Worm (Caenorhabditis elegans): ENCODE measurements around the gene fipr-10.

The fipr-10 gene

ce11 chrV:9889629-9890028 is 24.3 kb upstream of the fipr-10 start, which contains the start of gene fshr-1:
Gene fshr-1, plus strand, starts transcription at chrV:9889837.
- TF ChIP-seq nhr-80 (tag; optimal IDR thresholded peaks at IDR 0.05) = peak; percentile 59
- TF ChIP-seq let-607 (tag; optimal IDR thresholded peaks at IDR 0.05) = peak in 1 of 2 experiments; percentile 4
- TF ChIP-seq aptf-2 (GFP tag; conservative IDR thresholded peaks at IDR 0.05) = no peak
- TF ChIP-seq hmg-1.2 (GFP tag; IDR thresholded peaks at IDR 0.05) = no peak
- no peak for TF ChIP-seq pha-4 (tag; optimal IDR thresholded peaks at IDR 0.05)
- peak; percentile 61 for TF ChIP-seq unc-62 (GFP tag; optimal IDR thresholded peaks at IDR 0.05)

ce11 chrV:9899278-9899677 is 14.7 kb upstream of the fipr-10 start, which contains the start of gene egl-47:
Gene egl-47, plus strand, starts transcription at chrV:9899578.
- no peak for TF ChIP-seq rpc-1 (optimal IDR thresholded peaks at IDR 0.05)
- TF ChIP-seq rpc-1 (tag; optimal IDR thresholded peaks at IDR 0.05) = no peak
- no peak for TF ChIP-seq D2030.7 (GFP tag; IDR thresholded peaks at IDR 0.05)
- no peak for TF ChIP-seq sdz-38 (tag; optimal IDR thresholded peaks at IDR 0.05)
- no peak for TF ChIP-seq dpl-1 (GFP tag; optimal IDR thresholded peaks at IDR 0.05)
- TF ChIP-seq C06A6.2 (GFP tag; conservative IDR thresholded peaks at IDR 0.05) = no peak
- no peak for TF ChIP-seq dpff-1 (tag; optimal IDR thresholded peaks at IDR 0.05)

- no peak for TF ChIP-seq lir-1 (GFP tag; conservative IDR thresholded peaks at IDR 0.05)
- TF ChIP-seq lin-40 (tag; optimal IDR thresholded peaks at IDR 0.05) = no peak
- no peak for TF ChIP-seq akir-1 (GFP tag; optimal IDR thresholded peaks at IDR 0.05)
- no peak for TF ChIP-seq tbp1 (GFP tag; optimal IDR thresholded peaks at IDR 0.05)
- no peak for TF ChIP-seq lsy-27 (tag; optimal IDR thresholded peaks at IDR 0.05; ENCODE audit: borderline replicate concordance, insufficient read depth)
- TF ChIP-seq fkh-3 (tag; optimal IDR thresholded peaks at IDR 0.05) = no peak
- TF ChIP-seq dpff-1 (tag; optimal IDR thresholded peaks at IDR 0.05) = no peak
- no peak for TF ChIP-seq bed-1 (GFP tag; IDR thresholded peaks at IDR 0.05)
- no peak for TF ChIP-seq F37B4.10 (GFP tag; IDR thresholded peaks at IDR 0.05)
- TF ChIP-seq mes-4 (tag; optimal IDR thresholded peaks at IDR 0.05) = no peak
- TF ChIP-seq let-526 (GFP tag; IDR thresholded peaks at IDR 0.05) = no peak
- no peak for TF ChIP-seq C17E4.6 (GFP tag; IDR thresholded peaks at IDR 0.05)
- TF ChIP-seq unc-62 (GFP tag; optimal IDR thresholded peaks at IDR 0.05) = no peak
- no peak for TF ChIP-seq lag-1 (GFP tag; IDR thresholded peaks at IDR 0.05)
These were observed 12.8 kb upstream of the fipr-10 start for ce11 chrV:9901119-9901518.

ce11 chrV:9906115-9906514 is 7.8 kb upstream of the fipr-10 start, which contains the start of gene fipr-11:
Gene fipr-11, minus strand, starts transcription at chrV:9906215.
- TF ChIP-seq madf-3 (GFP tag; IDR thresholded peaks at IDR 0.05) = no peak
- TF ChIP-seq pha-4 (tag; optimal IDR thresholded peaks at IDR 0.05) = no peak
- no peak for TF ChIP-seq hsf-1 (GFP tag; IDR thresholded peaks at IDR 0.05)
- no peak for TF ChIP-seq ceh-91 (GFP tag; IDR thresholded peaks at IDR 0.05)
- TF ChIP-seq nhr-90 (tag; optimal IDR thresholded peaks at IDR 0.05) = no peak
- no peak for TF ChIP-seq lin-26 (GFP tag; IDR thresholded peaks at IDR 0.05)
- TF ChIP-seq chd-7 (tag; optimal IDR thresholded peaks at IDR 0.05) = no peak
- TF ChIP-seq mcd-1 (GFP tag; IDR thresholded peaks at IDR 0.05) = no peak
- TF ChIP-seq bed-2 (GFP tag; IDR thresholded peaks at IDR 0.05) = no peak
- no peak for TF ChIP-seq nhr-179 (tag; optimal IDR thresholded peaks at IDR 0.05)
- no peak for TF ChIP-seq ztf-25 (GFP tag; IDR thresholded peaks at IDR 0.05)
- no peak for TF ChIP-seq hmg-20 (GFP tag; IDR thresholded peaks at IDR 0.05)
- TF ChIP-seq dpl-1 (GFP tag; optimal IDR thresholded peaks at IDR 0.05) = no peak
- no peak for TF ChIP-seq zfh-2 (GFP tag; conservative IDR thresholded peaks at IDR 0.05)
- TF ChIP-seq cebp-2 (GFP tag; IDR thresholded peaks at IDR 0.05) = no peak
- TF ChIP-seq rpc-1 (optimal IDR thresholded peaks at IDR 0.05) = no peak
- no peak for TF ChIP-seq rpc-1 (tag; optimal IDR thresholded peaks at IDR 0.05)
- TF ChIP-seq egrh-3 (GFP tag; IDR thresholded peaks at IDR 0.05) = no peak

Data from whole organism, young adult.